Worm (Caenorhabditis elegans) whole organism, early embryonic: Measurements from ENCODE around the gene zmp-1.

Source experiments
- B0310.2 ChIP-seq: sonication (generic microtip); optimal IDR thresholded peaks from 2 replicates; lab custom pipeline; 2016; ENCODE audit warnings: mild to moderate bottlenecking, missing genetic modification characterization, missing compliant biosample characterization
- F13C5.2 ChIP-seq: sonication (generic microtip); optimal IDR thresholded peaks from 2 replicates; lab custom pipeline; 2017; ENCODE audit warnings: mild to moderate bottlenecking, missing genetic modification characterization, inconsistent platforms, missing compliant biosample characterization
- aly-1 ChIP-seq: sonication (generic microtip); optimal IDR thresholded peaks from 2 replicates; lab custom pipeline; 2016; ENCODE audit warnings: missing genetic modification characterization, missing compliant biosample characterization
- ama-1 ChIP-seq: fragments of 150-350 bp; optimal IDR thresholded peaks from 2 replicates; lab custom pipeline; 2014
- flt-1 ChIP-seq: fragments of 200-800 bp; sonication (Bioruptor generic); IDR thresholded peaks from 2 replicates; pipeline ENCODE4 v1.3.6; 2022; ENCODE audit warnings: missing genetic modification characterization, missing compliant biosample characterization
- tbx-11 ChIP-seq: fragments of 200-800 bp; sonication (Bioruptor generic); IDR thresholded peaks from 2 replicates; pipeline ENCODE4 v1.3.6; 2022; ENCODE audit warnings: missing genetic modification characterization, missing compliant biosample characterization
- tra-4 ChIP-seq: sonication (generic microtip); optimal IDR thresholded peaks from 2 replicates; lab custom pipeline; 2017; ENCODE audit warnings: missing genetic modification characterization, missing compliant biosample characterization

ce11 chrIII:5931433-5931994, 1.2 kb downstream of the zmp-1 start, which contains the start of gene EGAP1.5:
- no peak for TF ChIP-seq flt-1 (GFP tag; lab: Robert Waterston, UW)
- no peak for TF ChIP-seq tra-4 (tag; lab: Kevin White, UChicago)
- TF ChIP-seq B0310.2 = no peak
- TF ChIP-seq ama-1 = no peak
- no peak for TF ChIP-seq tbx-11 (GFP tag; lab: Robert Waterston, UW)
- no peak for TF ChIP-seq F13C5.2
- no peak for TF ChIP-seq aly-1 (tag; lab: Kevin White, UChicago)
